Worm (Caenorhabditis elegans): ENCODE data around the gene C44B7.5.

The C44B7.5 gene

ce11 chrII:6827388-6827787 is 45.0 kb downstream of the C44B7.5 start:
- peak; percentile 69 for TF ChIP-seq mxl-3 (GFP tag; optimal IDR thresholded peaks at IDR 0.05)
- TF ChIP-seq madf-9 (GFP tag; conservative IDR thresholded peaks at IDR 0.05), result peak; percentile 36; the same call in 1 of the 2 replicates
- TF ChIP-seq mxl-2 (GFP tag; conservative IDR thresholded peaks at IDR 0.05), result no peak
- TF ChIP-seq Y75B8A.6 (GFP tag; IDR thresholded peaks at IDR 0.05), result no peak
- TF ChIP-seq rbr-2 (tag; optimal IDR thresholded peaks at IDR 0.05), result peak; percentile 36
- TF ChIP-seq pha-4 (GFP tag; IDR thresholded peaks at IDR 0.05), result peak; percentile 51; the same call in 1 of the 2 replicates
- no peak for TF ChIP-seq pha-4 (tag; optimal IDR thresholded peaks at IDR 0.05)
- peak; percentile 54; the same call in 1 of the 2 replicates for TF ChIP-seq hmg-1.1 (GFP tag; IDR thresholded peaks at IDR 0.05)
- TF ChIP-seq mdl-1 (tag; optimal IDR thresholded peaks at IDR 0.05), result peak; percentile 46 to 82
- TF ChIP-seq tra-1 (GFP tag; IDR thresholded peaks at IDR 0.05), result peak; percentile 90
- no peak for TF ChIP-seq Y5F2A.4 (GFP tag; optimal IDR thresholded peaks at IDR 0.05)
- no peak for TF ChIP-seq aly-2 (tag; optimal IDR thresholded peaks at IDR 0.05)
- peak; percentile 43 for TF ChIP-seq mes-2 (tag; optimal IDR thresholded peaks at IDR 0.05; ENCODE audit: poor library complexity, severe bottlenecking)
- TF ChIP-seq nhr-28 (tag; optimal IDR thresholded peaks at IDR 0.05), result peak; percentile 74
- peak; percentile 43; the same call in 1 of the 2 replicates for TF ChIP-seq ctbp-1 (GFP tag; IDR thresholded peaks at IDR 0.05)
- TF ChIP-seq lin-13 (GFP tag; optimal IDR thresholded peaks at IDR 0.05), result no peak
- peak; percentile 91 for TF ChIP-seq hlh-11 (tag; optimal IDR thresholded peaks at IDR 0.05)
- no peak for TF ChIP-seq zip-2 (tag; optimal IDR thresholded peaks at IDR 0.05)
- no peak for TF ChIP-seq F26F4.8 (GFP tag; conservative IDR thresholded peaks at IDR 0.05)
- TF ChIP-seq dmd-6 (GFP tag; IDR thresholded peaks at IDR 0.05), result peak; percentile 69
- 0 out of 2 replicates have a peak, but pooled peaks have one; percentile 53 for TF ChIP-seq ceh-20 (GFP tag; IDR thresholded peaks at IDR 0.05)
- peak; percentile 66 for TF ChIP-seq nhr-11 (tag; optimal IDR thresholded peaks at IDR 0.05)
- peak; percentile 48 to 51 for TF ChIP-seq lsy-2 (tag; optimal IDR thresholded peaks at IDR 0.05)
- peak; percentile 68 for TF ChIP-seq hlh-30 (tag; optimal IDR thresholded peaks at IDR 0.05; ENCODE audit: insufficient read depth)
- TF ChIP-seq pqm-1 (tag; optimal IDR thresholded peaks at IDR 0.05), result no peak
- TF ChIP-seq daf-16 (GFP tag; optimal IDR thresholded peaks at IDR 0.05), result no peak
- TF ChIP-seq daf-16 (tag; optimal IDR thresholded peaks at IDR 0.05), result peak; percentile 23
- TF ChIP-seq dve-1 (tag; optimal IDR thresholded peaks at IDR 0.05; ENCODE audit: insufficient read depth), result peak; percentile 67
- TF ChIP-seq snpc-4 (tag; optimal IDR thresholded peaks at IDR 0.05), result no peak
- no peak for TF ChIP-seq ceh-82 (tag; optimal IDR thresholded peaks at IDR 0.05)
- no peak for TF ChIP-seq aha-1 (tag)
- TF ChIP-seq F10B5.3 (tag; optimal IDR thresholded peaks at IDR 0.05), result no peak
- TF ChIP-seq mep-1 (tag; optimal IDR thresholded peaks at IDR 0.05), result peak; percentile 62
- TF ChIP-seq sdz-12 (GFP tag; optimal IDR thresholded peaks at IDR 0.05), result no peak
- TF ChIP-seq cey-2 (tag; optimal IDR thresholded peaks at IDR 0.05; ENCODE audit: borderline replicate concordance, insufficient read depth), result peak; percentile 19
- TF ChIP-seq nhr-111 (GFP tag; optimal IDR thresholded peaks at IDR 0.05), result no peak
- no peak for TF ChIP-seq nhr-48 (tag; optimal IDR thresholded peaks at IDR 0.05)
- no peak for TF ChIP-seq dpl-1 (GFP tag; optimal IDR thresholded peaks at IDR 0.05)
- TF ChIP-seq ceh-44 (GFP tag; IDR thresholded peaks at IDR 0.05), result no peak

ce11 chrII:6826726-6827125 is 45.7 kb downstream of the C44B7.5 start:
- TF ChIP-seq zag-1 (tag; optimal IDR thresholded peaks at IDR 0.05), result no peak
- TF ChIP-seq madf-5 (GFP tag; IDR thresholded peaks at IDR 0.05), result no peak
- TF ChIP-seq fos-1 (tag; optimal IDR thresholded peaks at IDR 0.05), result no peak
- no peak for TF ChIP-seq nhr-25 (tag; optimal IDR thresholded peaks at IDR 0.05; ENCODE audit: borderline replicate concordance, insufficient read depth)
- TF ChIP-seq ces-1 (GFP tag; optimal IDR thresholded peaks at IDR 0.05), result no peak
- TF ChIP-seq F26F4.8 (GFP tag; conservative IDR thresholded peaks at IDR 0.05), result no peak
- TF ChIP-seq T26A8.4 (GFP tag; IDR thresholded peaks at IDR 0.05), result no peak
- TF ChIP-seq lin-15B (tag; optimal IDR thresholded peaks at IDR 0.05), result no peak
- TF ChIP-seq ctbp-1 (GFP tag; IDR thresholded peaks at IDR 0.05), result 0 out of 2 replicates have a peak, but pooled peaks have one; percentile 58
- no peak for TF ChIP-seq ceh-28 (tag; optimal IDR thresholded peaks at IDR 0.05)
- no peak for TF ChIP-seq tag-97 (GFP tag; IDR thresholded peaks at IDR 0.05)
- TF ChIP-seq nhr-28 (tag; optimal IDR thresholded peaks at IDR 0.05), result peak; percentile 89
- no peak for TF ChIP-seq nhr-76 (tag; optimal IDR thresholded peaks at IDR 0.05)
- TF ChIP-seq ama-1 (optimal IDR thresholded peaks at IDR 0.05), result no peak
- no peak for TF ChIP-seq vab-7 (GFP tag; IDR thresholded peaks at IDR 0.05)
- no peak for TF ChIP-seq lim-7 (GFP tag; IDR thresholded peaks at IDR 0.05)
- no peak for TF ChIP-seq ceh-82 (tag; optimal IDR thresholded peaks at IDR 0.05)
- TF ChIP-seq mdl-1 (tag; optimal IDR thresholded peaks at IDR 0.05), result peak in 1 of 2 experiments; percentile 48
- peak; percentile 18 for TF ChIP-seq pqm-1 (tag; optimal IDR thresholded peaks at IDR 0.05)
